Worm (Caenorhabditis elegans): ENCODE measurements around the gene F40G9.18.

ce11 chrIII:179123-179592, 9.8 kb upstream of the F40G9.18 start, which contains the start of gene F40G9.6:
- TF ChIP-seq lsy-2 (tag; optimal IDR thresholded peaks at IDR 0.05) (no peak), nhr-111 (GFP tag; optimal IDR thresholded peaks at IDR 0.05) (no peak), dve-1 (tag; optimal IDR thresholded peaks at IDR 0.05; ENCODE audit: insufficient read depth) (no peak), php-3 (GFP tag; IDR thresholded peaks at IDR 0.05) (no peak), Y75B8A.6 (GFP tag; IDR thresholded peaks at IDR 0.05) (no peak), vab-7 (GFP tag; IDR thresholded peaks at IDR 0.05) (no peak), snpc-4 (tag; optimal IDR thresholded peaks at IDR 0.05) (no peak), set-16 (GFP tag; IDR thresholded peaks at IDR 0.05) (no peak), skn-1 (tag; optimal IDR thresholded peaks at IDR 0.05) (no peak), daf-12 (tag; optimal IDR thresholded peaks at IDR 0.05) (no peak), nhr-11 (tag; optimal IDR thresholded peaks at IDR 0.05) (no peak), ces-1 (GFP tag; optimal IDR thresholded peaks at IDR 0.05) (no peak), ctbp-1 (GFP tag; IDR thresholded peaks at IDR 0.05) (no peak)
